Fruit fly (Drosophila melanogaster) whole organism, embryonic: ENCODE data around the gene Top3beta.

ENCODE experiments used
- B-H2 ChIP-seq: fragments of 200-800 bp; sonication (Bioruptor generic); optimal IDR thresholded peaks from 2 replicates; lab custom pipeline; 2018; ENCODE audit warnings: missing biosample characterization, mild to moderate bottlenecking, missing genetic modification characterization
- BEAF-32 ChIP-seq: fragments of 200-800 bp; sonication (Bioruptor generic); optimal IDR thresholded peaks from 3 replicates; lab custom pipeline; 2017; ENCODE audit warnings: missing biosample characterization, missing genetic modification characterization, mild to moderate bottlenecking, moderate library complexity, missing genetic modification reagents
- Blimp-1 ChIP-seq: fragments of 200-800 bp; sonication (Bioruptor generic); optimal IDR thresholded peaks from 3 replicates; lab custom pipeline; 2018; ENCODE audit warnings: missing biosample characterization, missing genetic modification characterization, mild to moderate bottlenecking, moderate library complexity, missing genetic modification reagents
- CG11247 ChIP-seq: fragments of 200-800 bp; sonication (Bioruptor generic); IDR thresholded peaks from 2 replicates; pipeline ENCODE4 v1.3.6; 2022; ENCODE audit warnings: missing biosample characterization, missing genetic modification characterization
- CG12236 ChIP-seq: fragments of 200-800 bp; sonication (Bioruptor generic); optimal IDR thresholded peaks from 2 replicates; lab custom pipeline; 2016; ENCODE audit warnings: missing biosample characterization, missing genetic modification characterization
- CG1233 ChIP-seq: fragments of 200-800 bp; sonication (Bioruptor generic); optimal IDR thresholded peaks from 4 replicates; lab custom pipeline; 2018; ENCODE audit warnings: missing biosample characterization, mild to moderate bottlenecking, missing genetic modification characterization
- CG12942 ChIP-seq: fragments of 200-800 bp; sonication (Bioruptor generic); optimal IDR thresholded peaks from 3 replicates; lab custom pipeline; 2016; ENCODE audit warnings: missing biosample characterization, missing genetic modification characterization
- CG13123 ChIP-seq: fragments of 200-800 bp; sonication (Bioruptor generic); optimal IDR thresholded peaks from 2 replicates; lab custom pipeline; 2016; ENCODE audit warnings: missing biosample characterization, missing genetic modification characterization
- CG13894 ChIP-seq: fragments of 200-800 bp; sonication (Bioruptor generic); optimal IDR thresholded peaks from 3 replicates; lab custom pipeline; 2018; ENCODE audit warnings: missing biosample characterization, mild to moderate bottlenecking, missing genetic modification characterization, moderate library complexity
- CG15601 ChIP-seq: fragments of 200-800 bp; sonication (Bioruptor generic); optimal IDR thresholded peaks from 3 replicates; lab custom pipeline; 2019; ENCODE audit warnings: missing biosample characterization, mild to moderate bottlenecking, missing genetic modification characterization, moderate library complexity
- CG15696 ChIP-seq: fragments of 200-800 bp; sonication (Bioruptor generic); optimal IDR thresholded peaks from 2 replicates; lab custom pipeline; 2019; ENCODE audit warnings: missing biosample characterization, mild to moderate bottlenecking, missing genetic modification characterization, moderate library complexity
- CG17359 ChIP-seq: fragments of 200-800 bp; sonication (Bioruptor generic); optimal IDR thresholded peaks from 3 replicates; lab custom pipeline; 2018; ENCODE audit warnings: missing biosample characterization, mild to moderate bottlenecking, missing genetic modification characterization, moderate library complexity
- CG17361 ChIP-seq: fragments of 200-800 bp; sonication (Bioruptor generic); IDR thresholded peaks from 3 replicates; pipeline ENCODE4 v1.3.6; 2022; ENCODE audit warnings: missing biosample characterization, missing genetic modification characterization
- CG18619 ChIP-seq: fragments of 200-800 bp; sonication (Bioruptor generic); optimal IDR thresholded peaks from 3 replicates; lab custom pipeline; 2017; ENCODE audit warnings: missing biosample characterization, mild to moderate bottlenecking, missing genetic modification characterization
- CG30431 ChIP-seq: fragments of 200-800 bp; sonication (Bioruptor generic); optimal IDR thresholded peaks from 2 replicates; lab custom pipeline; 2017; ENCODE audit warnings: missing biosample characterization, missing genetic modification characterization
- CG3163 ChIP-seq: fragments of 200-800 bp; sonication (Bioruptor generic); optimal IDR thresholded peaks from 3 replicates; lab custom pipeline; 2016; ENCODE audit warnings: missing biosample characterization, missing genetic modification characterization
- CG33213 ChIP-seq: fragments of 200-800 bp; sonication (Bioruptor generic); optimal IDR thresholded peaks from 3 replicates; lab custom pipeline; 2016; ENCODE audit warnings: missing biosample characterization, missing genetic modification characterization
- CG33557 ChIP-seq: fragments of 200-800 bp; sonication (Bioruptor generic); optimal IDR thresholded peaks from 2 replicates; lab custom pipeline; 2019; ENCODE audit warnings: missing biosample characterization, mild to moderate bottlenecking, missing genetic modification characterization, moderate library complexity
- CG6689 ChIP-seq: fragments of 200-800 bp; sonication (Bioruptor generic); IDR thresholded peaks from 2 replicates; pipeline ENCODE4 v1.3.6; 2022; ENCODE audit warnings: missing biosample characterization, missing genetic modification characterization
- CG9437 ChIP-seq: fragments of 200-800 bp; sonication (Bioruptor generic); optimal IDR thresholded peaks from 2 replicates; lab custom pipeline; 2018; ENCODE audit warnings: missing biosample characterization, mild to moderate bottlenecking, missing genetic modification characterization
- CkIIα-i1 ChIP-seq: fragments of 200-800 bp; sonication (Bioruptor generic); IDR thresholded peaks from 2 replicates; pipeline ENCODE4 v1.3.6; 2022; ENCODE audit warnings: missing biosample characterization, missing genetic modification characterization
- Dek ChIP-seq: fragments of 200-800 bp; sonication (Bioruptor generic); optimal IDR thresholded peaks from 3 replicates; lab custom pipeline; 2019; ENCODE audit warnings: missing biosample characterization, mild to moderate bottlenecking, missing genetic modification characterization, moderate library complexity
- Eip74EF ChIP-seq, 2 experiments: fragments of 200-800 bp in 1 of 2; fragments of >200 bp in 1 of 2; sonication (Bioruptor generic) in 1 of 2; optimal IDR thresholded peaks; 2 replicates each; lab custom pipeline; 2017 to 2019; ENCODE audit warnings: missing biosample characterization in 2 of 2, missing genetic modification characterization in 2 of 2, mild to moderate bottlenecking in 1 of 2, moderate library complexity in 1 of 2
- Hmr ChIP-seq: fragments of 200-800 bp; sonication (Bioruptor generic); optimal IDR thresholded peaks from 3 replicates; lab custom pipeline; 2017; ENCODE audit warnings: mild to moderate bottlenecking, missing biosample characterization, missing genetic modification reagents, missing genetic modification characterization
- Hsf ChIP-seq: fragments of 200-800 bp; sonication (Bioruptor generic); optimal IDR thresholded peaks from 3 replicates; lab custom pipeline; 2016; ENCODE audit warnings: missing biosample characterization, missing genetic modification characterization
- Meics ChIP-seq: fragments of 200-800 bp; sonication (Bioruptor generic); optimal IDR thresholded peaks from 2 replicates; lab custom pipeline; 2017; ENCODE audit warnings: missing biosample characterization, mild to moderate bottlenecking, missing genetic modification characterization
- NFAT ChIP-seq: fragments of 200-800 bp; sonication (Bioruptor generic); IDR thresholded peaks from 2 replicates; pipeline ENCODE4 v1.3.6; 2022; ENCODE audit warnings: missing biosample characterization, missing genetic modification characterization
- Oli ChIP-seq: fragments of 200-800 bp; sonication (Bioruptor generic); optimal IDR thresholded peaks from 2 replicates; lab custom pipeline; 2018; ENCODE audit warnings: missing biosample characterization, mild to moderate bottlenecking, missing genetic modification characterization, moderate library complexity
- Xrp1 ChIP-seq: fragments of 200-800 bp; sonication (Bioruptor generic); IDR thresholded peaks from 2 replicates; pipeline ENCODE4 v1.3.6; 2022; ENCODE audit warnings: missing biosample characterization, missing genetic modification characterization
- al ChIP-seq: fragments of 200-800 bp; sonication (Bioruptor generic); IDR thresholded peaks from 2 replicates; pipeline ENCODE4 v1.3.6; 2022; ENCODE audit warnings: missing biosample characterization, missing genetic modification characterization
- bbx ChIP-seq: fragments of 200-800 bp; sonication (Bioruptor generic); IDR thresholded peaks from 2 replicates; pipeline ENCODE4 v1.3.6; 2022; ENCODE audit warnings: missing biosample characterization, missing genetic modification characterization; ENCODE audit not compliant: partially characterized antibody
- bsh ChIP-seq, 2 experiments: fragments of 200-800 bp; sonication (Bioruptor generic); optimal IDR thresholded peaks; 2 replicates each; lab custom pipeline; 2017 to 2018; ENCODE audit warnings: mild to moderate bottlenecking in 2 of 2, missing biosample characterization in 2 of 2, missing genetic modification characterization in 2 of 2, moderate library complexity in 1 of 2
- chif ChIP-seq, 2 experiments: fragments of 200-800 bp; sonication (Bioruptor generic); optimal IDR thresholded peaks; 3 replicates each; lab custom pipeline; 2016; ENCODE audit warnings: missing biosample characterization in 2 of 2, missing genetic modification characterization in 2 of 2
- fru ChIP-seq: fragments of >200 bp; optimal IDR thresholded peaks from 2 replicates; lab custom pipeline; 2017
- gem ChIP-seq: fragments of 200-800 bp; sonication (Bioruptor generic); optimal IDR thresholded peaks from 2 replicates; lab custom pipeline; 2019; ENCODE audit warnings: missing biosample characterization, mild to moderate bottlenecking, missing genetic modification characterization, moderate library complexity
- hb ChIP-seq: fragments of 200-800 bp; sonication (Bioruptor generic); IDR thresholded peaks from 3 replicates; pipeline ENCODE4 v1.3.6; 2022; ENCODE audit warnings: missing biosample characterization, missing genetic modification characterization; ENCODE audit not compliant: partially characterized antibody
- ind ChIP-seq: fragments of 200-800 bp; sonication (Bioruptor generic); optimal IDR thresholded peaks from 3 replicates; lab custom pipeline; 2016; ENCODE audit warnings: missing biosample characterization, missing genetic modification characterization
- insv ChIP-seq, 2 experiments: fragments of 200-800 bp; sonication (Bioruptor generic); optimal IDR thresholded peaks; 3 replicates each; lab custom pipeline; 2016 to 2018; ENCODE audit warnings: missing biosample characterization in 2 of 2, missing genetic modification characterization in 2 of 2
- jing ChIP-seq: fragments of 200-800 bp; sonication (Bioruptor generic); optimal IDR thresholded peaks from 2 replicates; lab custom pipeline; 2018; ENCODE audit warnings: missing biosample characterization, mild to moderate bottlenecking, missing genetic modification characterization
- klu ChIP-seq: fragments of 200-800 bp; sonication (Bioruptor generic); IDR thresholded peaks from 2 replicates; pipeline ENCODE4 v1.3.6; 2022; ENCODE audit warnings: missing biosample characterization, missing genetic modification characterization
- kni ChIP-seq: fragments of 200-800 bp; sonication (Bioruptor generic); optimal IDR thresholded peaks from 3 replicates; lab custom pipeline; 2017; ENCODE audit warnings: mild to moderate bottlenecking, missing biosample characterization, missing genetic modification reagents, missing genetic modification characterization
- pzg ChIP-seq: fragments of 200-800 bp; sonication (Bioruptor generic); optimal IDR thresholded peaks from 3 replicates; lab custom pipeline; 2018; ENCODE audit warnings: missing biosample characterization, mild to moderate bottlenecking, missing genetic modification characterization, moderate library complexity
- ro ChIP-seq: fragments of 200-800 bp; sonication (Bioruptor generic); IDR thresholded peaks from 2 replicates; pipeline ENCODE4 v1.3.6; 2022; ENCODE audit warnings: missing biosample characterization, missing genetic modification characterization
- scrt ChIP-seq: fragments of 200-800 bp; sonication (Bioruptor generic); optimal IDR thresholded peaks from 2 replicates; lab custom pipeline; 2018; ENCODE audit warnings: missing biosample characterization, mild to moderate bottlenecking, missing genetic modification characterization, moderate library complexity
- sqz ChIP-seq: fragments of 200-800 bp; sonication (Bioruptor generic); optimal IDR thresholded peaks from 3 replicates; lab custom pipeline; 2018; ENCODE audit warnings: missing biosample characterization, mild to moderate bottlenecking, missing genetic modification characterization
- tio ChIP-seq: fragments of 200-800 bp; sonication (Bioruptor generic); optimal IDR thresholded peaks from 2 replicates; lab custom pipeline; 2017; ENCODE audit warnings: missing biosample characterization, missing genetic modification characterization, inconsistent platforms
- usp ChIP-seq: fragments of >200 bp; optimal IDR thresholded peaks from 2 replicates; lab custom pipeline; 2017; ENCODE audit warnings: missing biosample characterization, missing genetic modification characterization
- vfl ChIP-seq: fragments of 200-800 bp; sonication (Bioruptor generic); optimal IDR thresholded peaks from 2 replicates; lab custom pipeline; 2016; ENCODE audit warnings: missing biosample characterization, missing genetic modification characterization
- vnd ChIP-seq: fragments of 200-800 bp; sonication (Bioruptor generic); IDR thresholded peaks from 3 replicates; pipeline ENCODE4 v1.3.6; 2022; ENCODE audit warnings: missing biosample characterization, missing genetic modification characterization; ENCODE audit not compliant: partially characterized antibody

The Top3beta gene

DNA sequence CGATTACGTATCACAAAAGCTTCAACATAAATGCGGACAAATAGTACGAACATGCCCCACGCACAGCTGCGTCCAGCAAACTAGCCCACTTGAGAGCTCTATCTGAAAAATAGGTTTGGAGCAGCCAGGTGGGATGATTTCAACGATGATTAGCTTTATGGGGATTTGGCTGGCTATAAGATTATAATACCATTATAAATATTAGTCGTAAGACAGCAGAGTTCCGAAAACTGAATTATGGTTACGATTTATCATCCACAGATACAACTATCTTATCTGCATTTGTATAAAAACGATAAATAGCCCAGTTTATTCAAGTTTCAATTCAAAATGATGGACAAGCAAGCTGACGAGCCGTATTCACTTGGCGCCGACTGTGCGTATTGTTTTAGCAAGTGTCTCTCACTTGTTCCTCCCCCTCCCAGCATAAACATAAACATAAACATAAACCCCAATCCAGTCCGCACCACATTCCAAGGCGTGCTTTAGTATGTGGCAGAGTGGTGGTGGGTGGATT, 24.1 kb downstream of the Top3beta start (continued):
- TF ChIP-seq CG1233 (GFP tag; lab: Kevin White, UChicago) (peak; percentile 69), BEAF-32 (GFP tag; lab: Kevin White, UChicago) (no peak), vfl (GFP tag; lab: Kevin White, UChicago) (peak; percentile 30), CG12236 (GFP tag; lab: Kevin White, UChicago) (no peak), CG3163 (GFP tag; lab: Kevin White, UChicago) (no peak), ind (GFP tag; lab: Kevin White, UChicago) (peak; percentile 73), kni (GFP tag; lab: Kevin White, UChicago) (no peak), CG18619 (GFP tag; lab: Kevin White, UChicago) (peak; percentile 69), klu (0 out of 2 replicates have a peak, but pooled peaks have one; percentile 49), bsh (GFP tag; optimal IDR thresholded peaks at IDR 0.05; lab: Kevin White, UChicago) (peak in 1 of 2 experiments; percentile 60), CG33557 (GFP tag; lab: Kevin White, UChicago) (no peak), CG13894 (tag; lab: Kevin White, UChicago) (peak; percentile 51), Oli (tag; lab: Kevin White, UChicago) (peak; percentile 84), chif (GFP tag; optimal IDR thresholded peaks at IDR 0.05; lab: Kevin White, UChicago) (peak; percentile 22 to 52), B-H2 (GFP tag; lab: Kevin White, UChicago) (peak; percentile 51), usp (GFP tag; lab: Kevin White, UChicago) (no peak), CG17359 (peak; percentile 75), NFAT (GFP tag; lab: Robert Waterston, UW) (no peak), Xrp1 (GFP tag; lab: Robert Waterston, UW) (peak; percentile 55; the same call in 1 of the 2 replicates), Blimp-1 (GFP tag; lab: Kevin White, UChicago) (peak; percentile 70), hb (GFP tag; lab: Robert Waterston, UW) (no peak), CG13123 (no peak), CG11247 (GFP tag; lab: Robert Waterston, UW) (peak; percentile 31; the same call in 1 of the 2 replicates), al (GFP tag; lab: Robert Waterston, UW) (peak; percentile 54; the same call in 1 of the 2 replicates), Eip74EF (GFP tag; optimal IDR thresholded peaks at IDR 0.05; lab: Kevin White, UChicago) (peak in 1 of 2 experiments; percentile 82), CG15601 (peak; percentile 23), pzg (no peak), CG17361 (GFP tag; lab: Robert Waterston, UW) (peak; percentile 90), Hsf (GFP tag; lab: Kevin White, UChicago) (peak; percentile 54), CG6689 (GFP tag; lab: Robert Waterston, UW) (peak; percentile 79), CkIIα-i1 (GFP tag; lab: Robert Waterston, UW) (no peak), bbx (GFP tag; lab: Robert Waterston, UW) (no peak), CG15696 (tag; lab: Kevin White, UChicago) (peak; percentile 17), Meics (GFP tag; lab: Kevin White, UChicago) (peak; percentile 89), gem (tag; lab: Kevin White, UChicago) (peak; percentile 82), jing (peak; percentile 49), vnd (GFP tag; lab: Robert Waterston, UW) (no peak), tio (GFP tag; lab: Kevin White, UChicago) (no peak), insv (GFP tag; optimal IDR thresholded peaks at IDR 0.05; lab: Kevin White, UChicago) (peak in 1 of 2 experiments; percentile 36), sqz (GFP tag; lab: Kevin White, UChicago) (peak; percentile 57), fru (lab: Kevin White, UChicago) (no peak), Dek (tag; lab: Kevin White, UChicago) (peak; percentile 51), Hmr (GFP tag; lab: Kevin White, UChicago) (peak; percentile 88), CG9437 (GFP tag; lab: Kevin White, UChicago) (peak; percentile 80), CG30431 (GFP tag; lab: Kevin White, UChicago) (peak; percentile 32), CG12942 (peak; percentile 35), scrt (GFP tag; lab: Kevin White, UChicago) (peak; percentile 80), ro (GFP tag; lab: Robert Waterston, UW) (no peak), CG33213 (peak; percentile 16)
